Fruit fly (Drosophila melanogaster) Kc167 (cell line): ENCODE data around the gene CG6683.

Source experiments
- h ChIP-seq: fragments of >200 bp; optimal IDR thresholded peaks from 3 replicates; lab custom pipeline; 2018; ENCODE audit warnings: missing external identifiers
- ttk ChIP-seq: sonication (Bioruptor generic); optimal IDR thresholded peaks from 2 replicates; lab custom pipeline; 2017; ENCODE audit warnings: missing external identifiers

- TF ChIP-seq ttk (lab: Kevin White, UChicago) = no peak
- no peak for TF ChIP-seq h
These were observed at the start of gene CG6683 for dm6 chr3L:8514768-8515167.
